Fruit fly (Drosophila melanogaster): Measurements from ENCODE around the gene Mst87F.

The Mst87F gene

dm6 chr3R:13877125-13877524, 49.3 kb upstream of the Mst87F start (continued):
- TF ChIP-seq Scr (GFP tag; IDR thresholded peaks at IDR 0.05; ENCODE audit: partially characterized antibody) = no peak; the same call in 1 of the 2 replicates
- no peak for TF ChIP-seq CG7786 (GFP tag; optimal IDR thresholded peaks at IDR 0.05)
- no peak for TF ChIP-seq zfh2 (GFP tag; optimal IDR thresholded peaks at IDR 0.05)
- no peak for TF ChIP-seq btn (GFP tag; optimal IDR thresholded peaks at IDR 0.05)
- no peak for TF ChIP-seq ci (GFP tag; IDR thresholded peaks at IDR 0.05)
- TF ChIP-seq kah (GFP tag; optimal IDR thresholded peaks at IDR 0.05) = peak; percentile 41
- peak; percentile 62 for TF ChIP-seq ash1 (GFP tag; optimal IDR thresholded peaks at IDR 0.05)
- TF ChIP-seq tna (GFP tag; IDR thresholded peaks at IDR 0.05; ENCODE audit: partially characterized antibody) = no peak; the same call in 1 of the 2 replicates
- TF ChIP-seq amos (GFP tag; IDR thresholded peaks at IDR 0.05; ENCODE audit: partially characterized antibody) = no peak
- no peak for TF ChIP-seq Side (GFP tag; optimal IDR thresholded peaks at IDR 0.05)
- TF ChIP-seq prd (optimal IDR thresholded peaks at IDR 0.05) = no peak
- TF ChIP-seq prd (GFP tag; IDR thresholded peaks at IDR 0.05) = no peak
- TF ChIP-seq CG1602 (GFP tag; optimal IDR thresholded peaks at IDR 0.05) = no peak
- TF ChIP-seq dmrt99B (tag; optimal IDR thresholded peaks at IDR 0.05) = no peak
- no peak for TF ChIP-seq CHES-1-like (GFP tag; optimal IDR thresholded peaks at IDR 0.05)
- TF ChIP-seq Mad (GFP tag; optimal IDR thresholded peaks at IDR 0.05) = no peak
- no peak for TF ChIP-seq Tbp (GFP tag; optimal IDR thresholded peaks at IDR 0.05)
- no peak for TF ChIP-seq Xbp1 (GFP tag; optimal IDR thresholded peaks at IDR 0.05)
- no peak for TF ChIP-seq ems (GFP tag; optimal IDR thresholded peaks at IDR 0.05)
- TF ChIP-seq pho (GFP tag; optimal IDR thresholded peaks at IDR 0.05) = no peak
- TF ChIP-seq CG6813 (GFP tag; optimal IDR thresholded peaks at IDR 0.05) = no peak
- no peak for TF ChIP-seq dysf (GFP tag; IDR thresholded peaks at IDR 0.05)
- no peak for TF ChIP-seq HmgZ (tag; optimal IDR thresholded peaks at IDR 0.05)
- no peak for TF ChIP-seq pan (optimal IDR thresholded peaks at IDR 0.05)
- TF ChIP-seq pan (GFP tag; optimal IDR thresholded peaks at IDR 0.05 in 1 of 2, IDR thresholded peaks at IDR 0.05 in 1 of 2) = no peak
- TF ChIP-seq Bgb (GFP tag; IDR thresholded peaks at IDR 0.05; ENCODE audit: partially characterized antibody) = peak; percentile 49; the same call in 1 of the 2 replicates
- TF ChIP-seq CG7372 (GFP tag; IDR thresholded peaks at IDR 0.05) = no peak
- TF ChIP-seq dimm (GFP tag; IDR thresholded peaks at IDR 0.05) = no peak
- no peak for TF ChIP-seq HLH54F (GFP tag; optimal IDR thresholded peaks at IDR 0.05)
- no peak for TF ChIP-seq dan (GFP tag; IDR thresholded peaks at IDR 0.05)
- no peak for TF ChIP-seq Atf3 (GFP tag; optimal IDR thresholded peaks at IDR 0.05)
- no peak for TF ChIP-seq CG2199 (GFP tag; IDR thresholded peaks at IDR 0.05)
- TF ChIP-seq Bteb2 (GFP tag; optimal IDR thresholded peaks at IDR 0.05) = no peak
- no peak for TF ChIP-seq luna (GFP tag; optimal IDR thresholded peaks at IDR 0.05)
- TF ChIP-seq Dref (GFP tag; IDR thresholded peaks at IDR 0.05) = no peak
- TF ChIP-seq Oli (tag; optimal IDR thresholded peaks at IDR 0.05) = no peak
- TF ChIP-seq CG8359 (GFP tag; optimal IDR thresholded peaks at IDR 0.05; ENCODE audit: borderline replicate concordance) = no peak
- TF ChIP-seq Six4 (GFP tag; optimal IDR thresholded peaks at IDR 0.05) = no peak
- peak; percentile 7; the same call in 1 of the 3 replicates for TF ChIP-seq gce (GFP tag; IDR thresholded peaks at IDR 0.05)
- peak; percentile 33 for TF ChIP-seq zen (tag; optimal IDR thresholded peaks at IDR 0.05)
- peak; percentile 58 for TF ChIP-seq cg (GFP tag; optimal IDR thresholded peaks at IDR 0.05)
- no peak for TF ChIP-seq CG8089 (GFP tag; optimal IDR thresholded peaks at IDR 0.05)
- peak; percentile 59 for TF ChIP-seq jing (GFP tag; optimal IDR thresholded peaks at IDR 0.05)
- TF ChIP-seq CG2202 (tag; optimal IDR thresholded peaks at IDR 0.05) = no peak
- TF ChIP-seq CG17568 (GFP tag; optimal IDR thresholded peaks at IDR 0.05) = no peak
- no peak for TF ChIP-seq Gug (GFP tag; IDR thresholded peaks at IDR 0.05)
- no peak for TF ChIP-seq dpn (GFP tag; optimal IDR thresholded peaks at IDR 0.05)
- no peak for TF ChIP-seq CG31365 (tag; optimal IDR thresholded peaks at IDR 0.05)
- TF ChIP-seq sug (tag; optimal IDR thresholded peaks at IDR 0.05) = no peak
- no peak for TF ChIP-seq CG1233 (GFP tag; optimal IDR thresholded peaks at IDR 0.05)
- no peak for TF ChIP-seq B-H2 (GFP tag; optimal IDR thresholded peaks at IDR 0.05)
- no peak for TF ChIP-seq CG11398 (GFP tag; optimal IDR thresholded peaks at IDR 0.05)
- TF ChIP-seq MBD-R2 (GFP tag; IDR thresholded peaks at IDR 0.05) = no peak
